Fruit fly (Drosophila melanogaster) whole organism, embryonic: ENCODE data around the gene Tom70.
A peak's percentile ranks its signal among the peaks of the same experiment; 100 is the strongest.

Experiments used
- Asciz ChIP-seq: fragments of 200-800 bp; sonication (Bioruptor generic); optimal IDR thresholded peaks from 2 replicates; lab custom pipeline; 2017; ENCODE audit warnings: missing biosample characterization, mild to moderate bottlenecking, missing genetic modification characterization, missing genetic modification reagents
- B-H1 ChIP-seq: fragments of 200-800 bp; sonication (Bioruptor generic); IDR thresholded peaks from 3 replicates; pipeline ENCODE4 v1.3.6; 2022; ENCODE audit warnings: missing biosample characterization, missing genetic modification characterization
- CG11504 ChIP-seq: fragments of 200-800 bp; sonication (Bioruptor generic); optimal IDR thresholded peaks from 3 replicates; lab custom pipeline; 2019; ENCODE audit warnings: missing biosample characterization, mild to moderate bottlenecking, missing genetic modification characterization, moderate library complexity
- CG12236 ChIP-seq: fragments of 200-800 bp; sonication (Bioruptor generic); optimal IDR thresholded peaks from 2 replicates; lab custom pipeline; 2016; ENCODE audit warnings: missing biosample characterization, missing genetic modification characterization
- CG12299 ChIP-seq: fragments of 200-800 bp; sonication (Bioruptor generic); optimal IDR thresholded peaks from 2 replicates; lab custom pipeline; 2018; ENCODE audit warnings: missing biosample characterization, mild to moderate bottlenecking, missing genetic modification characterization
- CG13624 ChIP-seq: fragments of 200-800 bp; sonication (Bioruptor generic); optimal IDR thresholded peaks from 2 replicates; lab custom pipeline; 2016; ENCODE audit warnings: missing biosample characterization, missing genetic modification characterization
- CG14710 ChIP-seq: fragments of 200-800 bp; sonication (Bioruptor generic); optimal IDR thresholded peaks from 3 replicates; lab custom pipeline; 2019; ENCODE audit warnings: missing biosample characterization, mild to moderate bottlenecking, missing genetic modification characterization, moderate library complexity
- CG15011 ChIP-seq: fragments of 200-800 bp; sonication (Bioruptor generic); optimal IDR thresholded peaks from 3 replicates; lab custom pipeline; 2018; ENCODE audit warnings: missing biosample characterization, mild to moderate bottlenecking, missing genetic modification characterization
- CG1529 ChIP-seq: fragments of 200-800 bp; sonication (Bioruptor generic); optimal IDR thresholded peaks from 3 replicates; lab custom pipeline; 2018; ENCODE audit warnings: missing biosample characterization, missing genetic modification characterization
- CG15479 ChIP-seq: fragments of 200-800 bp; sonication (Bioruptor generic); optimal IDR thresholded peaks from 3 replicates; lab custom pipeline; 2019; ENCODE audit warnings: missing biosample characterization, mild to moderate bottlenecking, missing genetic modification characterization, moderate library complexity
- CG17328 ChIP-seq: fragments of 200-800 bp; sonication (Bioruptor generic); IDR thresholded peaks from 2 replicates; pipeline ENCODE4 v1.3.6; 2022; ENCODE audit warnings: missing biosample characterization, missing genetic modification characterization
- CG18619 ChIP-seq: fragments of 200-800 bp; sonication (Bioruptor generic); optimal IDR thresholded peaks from 3 replicates; lab custom pipeline; 2017; ENCODE audit warnings: missing biosample characterization, mild to moderate bottlenecking, missing genetic modification characterization
- CG18764 ChIP-seq: fragments of 200-800 bp; sonication (Bioruptor generic); optimal IDR thresholded peaks from 3 replicates; lab custom pipeline; 2016; ENCODE audit warnings: missing biosample characterization, missing genetic modification characterization
- CG2116 ChIP-seq: fragments of 200-800 bp; sonication (Bioruptor generic); optimal IDR thresholded peaks from 3 replicates; lab custom pipeline; 2018; ENCODE audit warnings: missing biosample characterization, mild to moderate bottlenecking, missing genetic modification characterization
- CG2678 ChIP-seq: fragments of 200-800 bp; sonication (Bioruptor generic); optimal IDR thresholded peaks from 3 replicates; lab custom pipeline; 2019; ENCODE audit warnings: missing biosample characterization, mild to moderate bottlenecking, missing genetic modification characterization, moderate library complexity
- CG7745 ChIP-seq: fragments of 200-800 bp; sonication (Bioruptor generic); optimal IDR thresholded peaks from 2 replicates; lab custom pipeline; 2018; ENCODE audit warnings: missing biosample characterization, mild to moderate bottlenecking, missing genetic modification characterization, moderate library complexity
- CG7839 ChIP-seq: fragments of 200-800 bp; sonication (Bioruptor generic); optimal IDR thresholded peaks from 3 replicates; lab custom pipeline; 2018; ENCODE audit warnings: missing biosample characterization, mild to moderate bottlenecking, missing genetic modification characterization, moderate library complexity
- CG7987 ChIP-seq: fragments of 200-800 bp; sonication (Bioruptor generic); optimal IDR thresholded peaks from 2 replicates; lab custom pipeline; 2018; ENCODE audit warnings: missing biosample characterization, mild to moderate bottlenecking, missing genetic modification characterization, moderate library complexity
- CG9797 ChIP-seq: fragments of 200-800 bp; sonication (Bioruptor generic); optimal IDR thresholded peaks from 3 replicates; lab custom pipeline; 2018; ENCODE audit warnings: missing biosample characterization, mild to moderate bottlenecking, missing genetic modification characterization
- CG9817 ChIP-seq: fragments of 200-800 bp; sonication (Bioruptor generic); optimal IDR thresholded peaks from 2 replicates; lab custom pipeline; 2018; ENCODE audit warnings: missing biosample characterization, mild to moderate bottlenecking, missing genetic modification characterization, moderate library complexity
- Dll ChIP-seq: fragments of 200-800 bp; sonication (Bioruptor generic); IDR thresholded peaks from 4 replicates; pipeline ENCODE4 v1.3.6; 2022; ENCODE audit warnings: missing biosample characterization, missing genetic modification characterization; ENCODE audit not compliant: partially characterized antibody
- Dp ChIP-seq: fragments of 200-800 bp; sonication (Bioruptor generic); optimal IDR thresholded peaks from 2 replicates; lab custom pipeline; 2018; ENCODE audit warnings: missing biosample characterization, mild to moderate bottlenecking, missing genetic modification characterization, moderate library complexity
- HLHmδ ChIP-seq: fragments of 200-800 bp; sonication (Bioruptor generic); optimal IDR thresholded peaks from 2 replicates; lab custom pipeline; 2018; ENCODE audit warnings: missing biosample characterization, mild to moderate bottlenecking, missing genetic modification characterization, moderate library complexity
- Hey ChIP-seq: fragments of 200-800 bp; sonication (Bioruptor generic); optimal IDR thresholded peaks from 3 replicates; lab custom pipeline; 2018; ENCODE audit warnings: missing biosample characterization, mild to moderate bottlenecking, missing genetic modification characterization
- Hsf ChIP-seq: fragments of 200-800 bp; sonication (Bioruptor generic); optimal IDR thresholded peaks from 3 replicates; lab custom pipeline; 2016; ENCODE audit warnings: missing biosample characterization, missing genetic modification characterization
- Lhr ChIP-seq: fragments of 200-800 bp; sonication (Bioruptor generic); optimal IDR thresholded peaks from 3 replicates; lab custom pipeline; 2017; ENCODE audit warnings: mild to moderate bottlenecking, missing biosample characterization, missing genetic modification reagents, missing genetic modification characterization
- MESR4 ChIP-seq: fragments of 200-800 bp; sonication (Bioruptor generic); optimal IDR thresholded peaks from 2 replicates; lab custom pipeline; 2018; ENCODE audit warnings: missing biosample characterization, mild to moderate bottlenecking, missing genetic modification characterization, moderate library complexity
- Nf-YC ChIP-seq: fragments of 200-800 bp; optimal IDR thresholded peaks from 3 replicates; lab custom pipeline; 2019; ENCODE audit warnings: missing biosample characterization, mild to moderate bottlenecking, missing genetic modification characterization, moderate library complexity
- Rfx ChIP-seq: fragments of 200-800 bp; sonication (Bioruptor generic); IDR thresholded peaks from 2 replicates; pipeline ENCODE4 v1.3.6; 2022; ENCODE audit warnings: missing biosample characterization, missing genetic modification characterization
- Rx ChIP-seq: fragments of 200-800 bp; sonication (Bioruptor generic); IDR thresholded peaks from 2 replicates; pipeline ENCODE4 v1.3.6; 2022; ENCODE audit warnings: missing biosample characterization, missing genetic modification characterization
- Spps ChIP-seq: fragments of 200-800 bp; sonication (Bioruptor generic); optimal IDR thresholded peaks from 2 replicates; lab custom pipeline; 2018; ENCODE audit warnings: missing biosample characterization, mild to moderate bottlenecking, missing genetic modification characterization
- Vsx1 ChIP-seq: fragments of 200-800 bp; sonication (Bioruptor generic); optimal IDR thresholded peaks from 2 replicates; lab custom pipeline; 2017; ENCODE audit warnings: missing biosample characterization, mild to moderate bottlenecking, missing genetic modification characterization, missing genetic modification reagents
- ash1 ChIP-seq: fragments of 200-800 bp; sonication (Bioruptor generic); optimal IDR thresholded peaks from 2 replicates; lab custom pipeline; 2018; ENCODE audit warnings: missing biosample characterization, mild to moderate bottlenecking, missing genetic modification characterization
- cato ChIP-seq: fragments of 200-800 bp; sonication (Bioruptor generic); optimal IDR thresholded peaks from 2 replicates; lab custom pipeline; 2016; ENCODE audit warnings: missing biosample characterization, missing genetic modification characterization, borderline replicate concordance
- dpn ChIP-seq, 2 experiments: fragments of 200-800 bp; sonication (Bioruptor generic); optimal IDR thresholded peaks; 3 replicates each; lab custom pipeline; 2016; ENCODE audit warnings: missing biosample characterization in 2 of 2, missing genetic modification characterization in 2 of 2
- fd96Cb ChIP-seq: fragments of 200-800 bp; sonication (Bioruptor generic); optimal IDR thresholded peaks from 2 replicates; lab custom pipeline; 2018; ENCODE audit warnings: missing biosample characterization, mild to moderate bottlenecking, missing genetic modification characterization, moderate library complexity
- gfzf ChIP-seq: fragments of 200-800 bp; sonication (Bioruptor generic); optimal IDR thresholded peaks from 2 replicates; lab custom pipeline; 2016; ENCODE audit warnings: missing biosample characterization, mild to moderate bottlenecking, missing genetic modification characterization, moderate library complexity
- jing ChIP-seq: fragments of 200-800 bp; sonication (Bioruptor generic); optimal IDR thresholded peaks from 2 replicates; lab custom pipeline; 2018; ENCODE audit warnings: missing biosample characterization, mild to moderate bottlenecking, missing genetic modification characterization
- kah ChIP-seq: fragments of 200-800 bp; sonication (Bioruptor generic); optimal IDR thresholded peaks from 2 replicates; lab custom pipeline; 2018; ENCODE audit warnings: missing biosample characterization, mild to moderate bottlenecking, missing genetic modification characterization
- knrl ChIP-seq: fragments of 200-800 bp; sonication (Bioruptor generic); IDR thresholded peaks from 3 replicates; pipeline ENCODE4 v1.3.6; 2022; ENCODE audit warnings: missing biosample characterization, missing genetic modification characterization; ENCODE audit not compliant: partially characterized antibody
- mirr ChIP-seq: fragments of 200-800 bp; sonication (Bioruptor generic); optimal IDR thresholded peaks from 3 replicates; lab custom pipeline; 2018; ENCODE audit warnings: missing biosample characterization, mild to moderate bottlenecking, missing genetic modification characterization
- pfk ChIP-seq: fragments of 200-800 bp; sonication (Bioruptor generic); optimal IDR thresholded peaks from 2 replicates; lab custom pipeline; 2018; ENCODE audit warnings: missing biosample characterization, mild to moderate bottlenecking, missing genetic modification characterization, moderate library complexity
- pzg ChIP-seq: fragments of 200-800 bp; sonication (Bioruptor generic); optimal IDR thresholded peaks from 3 replicates; lab custom pipeline; 2018; ENCODE audit warnings: missing biosample characterization, mild to moderate bottlenecking, missing genetic modification characterization, moderate library complexity
- rib ChIP-seq: fragments of 200-800 bp; sonication (Bioruptor generic); IDR thresholded peaks from 2 replicates; pipeline ENCODE4 v1.3.6; 2022; ENCODE audit warnings: missing biosample characterization, missing genetic modification characterization
- salm ChIP-seq: fragments of 200-800 bp; sonication (Bioruptor generic); optimal IDR thresholded peaks from 2 replicates; lab custom pipeline; 2018; ENCODE audit warnings: missing biosample characterization, mild to moderate bottlenecking, missing genetic modification characterization
- sd ChIP-seq: fragments of 200-800 bp; sonication (Bioruptor generic); optimal IDR thresholded peaks from 3 replicates; lab custom pipeline; 2018; ENCODE audit warnings: missing biosample characterization, mild to moderate bottlenecking, missing genetic modification characterization, moderate library complexity
- sqz ChIP-seq: fragments of 200-800 bp; sonication (Bioruptor generic); optimal IDR thresholded peaks from 3 replicates; lab custom pipeline; 2018; ENCODE audit warnings: missing biosample characterization, mild to moderate bottlenecking, missing genetic modification characterization
- sug ChIP-seq: fragments of 200-800 bp; optimal IDR thresholded peaks from 2 replicates; lab custom pipeline; 2019; ENCODE audit warnings: missing biosample characterization, mild to moderate bottlenecking, missing genetic modification characterization, moderate library complexity
- tap ChIP-seq: fragments of 200-800 bp; optimal IDR thresholded peaks from 3 replicates; lab custom pipeline; 2019; ENCODE audit warnings: missing biosample characterization, mild to moderate bottlenecking, missing genetic modification characterization, moderate library complexity
- vvl ChIP-seq: fragments of 200-800 bp; sonication (Bioruptor generic); IDR thresholded peaks from 2 replicates; pipeline ENCODE4 v1.3.6; 2022; ENCODE audit warnings: missing biosample characterization, missing genetic modification characterization

Tom70 gene

DNA sequence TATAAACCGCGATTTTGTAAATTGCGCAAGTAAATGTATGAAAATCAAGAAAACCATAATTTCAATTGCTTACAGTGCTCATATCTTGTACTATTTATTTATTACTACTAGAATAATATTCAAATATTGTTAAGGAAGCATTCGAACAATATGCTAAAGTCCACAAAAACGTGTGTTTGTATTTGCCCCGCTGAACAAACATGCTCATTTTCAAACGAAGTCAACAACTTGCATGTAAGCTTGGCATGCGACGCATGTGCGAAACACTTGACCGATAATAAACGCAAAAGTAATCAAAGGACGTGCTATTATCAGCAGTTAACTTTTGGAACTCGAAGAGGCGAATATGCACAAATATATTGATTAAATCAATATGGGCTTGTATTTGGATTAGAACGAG, 17.1 kb downstream of the Tom70 start (continued):
- peak; percentile 41 for TF ChIP-seq tap
- peak; percentile 63 for TF ChIP-seq CG12236 (GFP tag; lab: Kevin White, UChicago)
- TF ChIP-seq sug (tag; lab: Kevin White, UChicago) = no peak
- peak; percentile 11; the same call in 1 of the 3 replicates for TF ChIP-seq B-H1 (GFP tag; lab: Robert Waterston, UW)
- peak; percentile 29 for TF ChIP-seq CG7839 (tag; lab: Kevin White, UChicago)
- peak; percentile 52 for TF ChIP-seq HLHmδ
- no peak for TF ChIP-seq jing (GFP tag; lab: Kevin White, UChicago)
- peak; percentile 89 for TF ChIP-seq CG12299
- peak; percentile 23 for TF ChIP-seq Spps (tag; lab: Kevin White, UChicago)
- peak; percentile 33 for TF ChIP-seq Lhr (GFP tag; lab: Kevin White, UChicago)
- peak; percentile 46 for TF ChIP-seq CG11504 (tag; lab: Kevin White, UChicago)
- TF ChIP-seq pfk (GFP tag; lab: Kevin White, UChicago) = peak; percentile 20
- no peak for TF ChIP-seq Nf-YC (tag; lab: Kevin White, UChicago)
- TF ChIP-seq Rfx = peak; percentile 74; the same call in 1 of the 2 replicates
- peak; percentile 71 for TF ChIP-seq CG7745 (tag; lab: Kevin White, UChicago)
- no peak for TF ChIP-seq knrl (GFP tag; lab: Robert Waterston, UW)
- no peak for TF ChIP-seq kah (GFP tag; lab: Kevin White, UChicago)
- peak; percentile 27 for TF ChIP-seq mirr
- no peak for TF ChIP-seq CG15479 (GFP tag; lab: Kevin White, UChicago)
- peak; percentile 61 for TF ChIP-seq CG17328
- peak; percentile 45 for TF ChIP-seq vvl
- peak; percentile 29 for TF ChIP-seq CG9817 (tag; lab: Kevin White, UChicago)
- TF ChIP-seq CG2678 (tag; lab: Kevin White, UChicago) = peak; percentile 72
- peak; percentile 67 for TF ChIP-seq Hey (tag; lab: Kevin White, UChicago)
- peak; percentile 46 for TF ChIP-seq CG18764 (GFP tag; lab: Kevin White, UChicago)
- peak; percentile 61 for TF ChIP-seq ash1
- TF ChIP-seq CG15011 (GFP tag; lab: Kevin White, UChicago) = peak; percentile 60
- TF ChIP-seq Hsf = peak; percentile 37
- TF ChIP-seq Vsx1 (GFP tag; lab: Kevin White, UChicago) = peak; percentile 81
- TF ChIP-seq CG2116 (GFP tag; lab: Kevin White, UChicago) = peak; percentile 55
- TF ChIP-seq Asciz (GFP tag; lab: Kevin White, UChicago) = peak; percentile 78
- TF ChIP-seq CG14710 = peak; percentile 63
- peak; percentile 34 for TF ChIP-seq cato (GFP tag; lab: Kevin White, UChicago)
- peak; percentile 91 for TF ChIP-seq CG7987 (GFP tag; lab: Kevin White, UChicago)
- peak; percentile 32 to 53 for TF ChIP-seq dpn (GFP tag; optimal IDR thresholded peaks at IDR 0.05; lab: Kevin White, UChicago)
- TF ChIP-seq CG18619 (GFP tag; lab: Kevin White, UChicago) = peak; percentile 76
- peak; percentile 86 for TF ChIP-seq CG1529 (GFP tag; lab: Kevin White, UChicago)

DNA sequence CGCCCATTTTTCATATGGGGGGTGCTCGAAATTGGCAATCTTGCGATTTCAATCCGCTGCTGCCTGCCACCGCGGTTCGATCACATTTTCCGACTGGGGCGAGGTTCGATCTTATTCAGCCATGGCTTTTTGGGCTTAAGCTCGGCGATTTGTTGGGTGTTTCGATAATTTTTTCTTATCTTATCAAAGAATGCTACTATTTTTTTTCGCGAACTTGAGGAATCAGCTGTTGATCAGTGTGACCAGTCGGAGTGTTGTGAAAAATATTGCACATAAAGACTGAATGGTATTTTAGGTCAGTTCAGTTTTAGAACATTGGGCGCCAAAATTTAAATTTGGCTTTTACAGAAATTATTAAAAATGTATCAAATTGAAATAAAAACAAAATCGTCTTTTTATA, 17.6 kb downstream of the Tom70 start, which contains the start of gene Wdr81:
Wdr81 (minus strand) TSS at position 226 of the 400 bp plus-strand sequence.
- TF ChIP-seq salm (tag; lab: Kevin White, UChicago) (no peak), sqz (GFP tag; lab: Kevin White, UChicago) (peak; percentile 66), HLHmδ (no peak), sd (tag; lab: Kevin White, UChicago) (peak; percentile 88), rib (GFP tag; lab: Robert Waterston, UW) (peak; percentile 68), CG9797 (GFP tag; lab: Kevin White, UChicago) (peak; percentile 58), Rx (no peak), Dll (GFP tag; lab: Robert Waterston, UW) (peak; percentile 47; the same call in 2 of the 4 replicates), fd96Cb (no peak), CG13624 (GFP tag; lab: Kevin White, UChicago) (no peak), CG15479 (GFP tag; lab: Kevin White, UChicago) (no peak), pzg (GFP tag; lab: Kevin White, UChicago) (peak; percentile 68), MESR4 (peak; percentile 61), Dp (GFP tag; lab: Kevin White, UChicago) (peak; percentile 96), gfzf (GFP tag; lab: Kevin White, UChicago) (peak; percentile 80)
